Worm (Caenorhabditis elegans): ENCODE results near the gene npr-15.

ce11 chrIII:3734990-3735389, 40.5 kb upstream of the npr-15 start, which contains the start of gene evl-18:
- TF ChIP-seq med-1 (GFP tag; optimal IDR thresholded peaks at IDR 0.05; ENCODE audit: insufficient read depth), result no peak
- no peak for TF ChIP-seq flt-1 (GFP tag; IDR thresholded peaks at IDR 0.05)
- no peak for TF ChIP-seq klf-2 (GFP tag; conservative IDR thresholded peaks at IDR 0.05)
- no peak for TF ChIP-seq cog-1 (tag; optimal IDR thresholded peaks at IDR 0.05)

All from whole organism, midembryonic.